Worm (Caenorhabditis elegans): ENCODE data around the gene copb-1.

Gene copb-1

ce11 chrII:3117471-3117870 lies 38.9 kb downstream of the copb-1 start, which contains the start of gene T10D4.7:
T10D4.7 (plus strand) TSS chrII:3117771.
- TF ChIP-seq fos-1 (tag; optimal IDR thresholded peaks at IDR 0.05) (no peak), ama-1 (optimal IDR thresholded peaks at IDR 0.05) (no peak), sem-4 (tag; optimal IDR thresholded peaks at IDR 0.05) (no peak), blmp-1 (tag; optimal IDR thresholded peaks at IDR 0.05; ENCODE audit: insufficient read depth) (no peak), sma-9 (GFP tag; optimal IDR thresholded peaks at IDR 0.05) (no peak), sma-9 (tag; optimal IDR thresholded peaks at IDR 0.05) (no peak), ztf-11 (tag; optimal IDR thresholded peaks at IDR 0.05) (no peak), nhr-77 (tag; optimal IDR thresholded peaks at IDR 0.05) (no peak), zag-1 (tag; optimal IDR thresholded peaks at IDR 0.05) (no peak), C34F6.9 (tag; optimal IDR thresholded peaks at IDR 0.05) (no peak), dmd-4 (tag; optimal IDR thresholded peaks at IDR 0.05) (no peak), unc-62 (GFP tag; optimal IDR thresholded peaks at IDR 0.05) (no peak), ceh-82 (tag; optimal IDR thresholded peaks at IDR 0.05) (no peak), nhr-23 (tag; optimal IDR thresholded peaks at IDR 0.05) (no peak), lin-39 (tag; optimal IDR thresholded peaks at IDR 0.05) (no peak), alr-1 (tag; optimal IDR thresholded peaks at IDR 0.05) (no peak), elt-1 (tag; optimal IDR thresholded peaks at IDR 0.05) (no peak), mbf-1 (tag; optimal IDR thresholded peaks at IDR 0.05) (no peak), nhr-6 (tag; optimal IDR thresholded peaks at IDR 0.05) (no peak)

ce11 chrII:3118907-3119382 lies 40.3 kb downstream of the copb-1 start, which contains the start of gene T10D4.6:
T10D4.6 (plus strand) TSS chrII:3119332.
- TF ChIP-seq nhr-21 (tag; optimal IDR thresholded peaks at IDR 0.05) (no peak), mdl-1 (tag; optimal IDR thresholded peaks at IDR 0.05) (no peak), unc-55 (GFP tag; optimal IDR thresholded peaks at IDR 0.05) (peak; percentile 28), skn-1 (tag; optimal IDR thresholded peaks at IDR 0.05) (no peak), sma-9 (GFP tag; optimal IDR thresholded peaks at IDR 0.05) (no peak), sma-9 (tag; optimal IDR thresholded peaks at IDR 0.05) (no peak), aly-2 (tag; optimal IDR thresholded peaks at IDR 0.05) (no peak), R02D3.7 (tag; optimal IDR thresholded peaks at IDR 0.05) (no peak), gmeb-1 (tag; optimal IDR thresholded peaks at IDR 0.05) (no peak), nhr-77 (tag; optimal IDR thresholded peaks at IDR 0.05) (no peak), Y55F3AM.14 (GFP tag; optimal IDR thresholded peaks at IDR 0.05) (no peak), nhr-129 (tag; optimal IDR thresholded peaks at IDR 0.05) (peak; percentile 25), egl-27 (tag; optimal IDR thresholded peaks at IDR 0.05) (no peak), ama-1 (optimal IDR thresholded peaks at IDR 0.05) (no peak), lin-39 (tag; optimal IDR thresholded peaks at IDR 0.05) (no peak), lin-13 (GFP tag; optimal IDR thresholded peaks at IDR 0.05) (no peak), crh-2 (tag; optimal IDR thresholded peaks at IDR 0.05) (peak; percentile 30), C34F6.9 (tag; optimal IDR thresholded peaks at IDR 0.05) (peak; percentile 72), mbf-1 (tag; optimal IDR thresholded peaks at IDR 0.05) (no peak)

DNA sequence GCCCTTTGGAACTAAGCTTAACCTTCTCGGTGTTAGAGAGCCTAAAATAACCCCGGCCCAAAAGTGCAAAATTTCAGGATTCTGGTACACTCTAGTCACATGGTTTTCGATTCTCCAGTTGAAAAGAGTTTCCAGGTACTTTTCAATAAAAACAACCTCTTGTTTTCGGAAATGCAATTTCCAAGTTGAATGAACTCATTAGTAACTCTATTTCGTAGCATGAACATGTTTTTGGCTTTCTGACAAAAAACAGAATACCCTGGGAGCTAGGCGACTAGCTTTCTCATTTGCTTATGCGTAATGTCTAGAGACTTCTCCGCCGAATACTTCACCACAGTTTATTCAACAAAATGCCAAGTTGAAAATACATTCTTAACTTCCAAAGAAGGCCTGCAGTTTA lies 44.6 kb downstream of the copb-1 start, which contains the start of gene srh-71:
Gene srh-71 (plus strand): TSS at position 301 of the 400 bp plus-strand sequence.
- TF ChIP-seq nhr-12 (tag; optimal IDR thresholded peaks at IDR 0.05) (no peak), sma-3 (GFP tag; optimal IDR thresholded peaks at IDR 0.05) (no peak), skn-1 (tag; optimal IDR thresholded peaks at IDR 0.05) (no peak), unc-39 (tag; optimal IDR thresholded peaks at IDR 0.05) (no peak), lin-11 (tag; optimal IDR thresholded peaks at IDR 0.05) (no peak), ztf-11 (tag; optimal IDR thresholded peaks at IDR 0.05) (no peak), dmd-4 (tag; optimal IDR thresholded peaks at IDR 0.05) (no peak), ztf-4 (tag; optimal IDR thresholded peaks at IDR 0.05) (no peak), lin-39 (tag; optimal IDR thresholded peaks at IDR 0.05) (no peak), nhr-23 (tag; optimal IDR thresholded peaks at IDR 0.05) (no peak), mdl-1 (tag; optimal IDR thresholded peaks at IDR 0.05) (no peak), alr-1 (tag; optimal IDR thresholded peaks at IDR 0.05) (no peak), sma-9 (GFP tag; optimal IDR thresholded peaks at IDR 0.05) (no peak), sma-9 (tag; optimal IDR thresholded peaks at IDR 0.05) (no peak), nhr-129 (tag; optimal IDR thresholded peaks at IDR 0.05) (no peak), ZK546.5 (tag; optimal IDR thresholded peaks at IDR 0.05) (no peak), elt-1 (tag; optimal IDR thresholded peaks at IDR 0.05) (no peak), ama-1 (optimal IDR thresholded peaks at IDR 0.05) (no peak), blmp-1 (tag; optimal IDR thresholded peaks at IDR 0.05; ENCODE audit: insufficient read depth) (no peak), lsy-2 (tag; optimal IDR thresholded peaks at IDR 0.05) (no peak)

Data from whole organism, L2 larva.